Fruit fly (Drosophila melanogaster): ENCODE results near the gene CG3323.

The CG3323 gene

dm6 chrX:5323636-5324035, 18.1 kb upstream of the CG3323 start, which contains the start of gene Mcm3 (continued):
- TF ChIP-seq stc (GFP tag; IDR thresholded peaks at IDR 0.05) (no peak), CG1602 (GFP tag; optimal IDR thresholded peaks at IDR 0.05) (no peak), seq (GFP tag; IDR thresholded peaks at IDR 0.05) (no peak), sens (GFP tag) (no peak), trem (tag; optimal IDR thresholded peaks at IDR 0.05) (no peak), gce (GFP tag; IDR thresholded peaks at IDR 0.05) (no peak), ftz-f1 (GFP tag; optimal IDR thresholded peaks at IDR 0.05) (no peak), Side (GFP tag; optimal IDR thresholded peaks at IDR 0.05) (no peak), CG10321 (GFP tag; IDR thresholded peaks at IDR 0.05) (no peak), Stat92E (GFP tag; optimal IDR thresholded peaks at IDR 0.05) (no peak), CG11560 (tag; IDR thresholded peaks at IDR 0.05) (no peak), CG9817 (tag; optimal IDR thresholded peaks at IDR 0.05) (no peak), Mad (GFP tag; optimal IDR thresholded peaks at IDR 0.05) (no peak), odd (GFP tag; optimal IDR thresholded peaks at IDR 0.05) (no peak), sqz (GFP tag; optimal IDR thresholded peaks at IDR 0.05) (no peak), CG10462 (GFP tag; optimal IDR thresholded peaks at IDR 0.05) (no peak), CHES-1-like (GFP tag; optimal IDR thresholded peaks at IDR 0.05) (no peak), pho (GFP tag; optimal IDR thresholded peaks at IDR 0.05) (no peak), Dad (GFP tag; optimal IDR thresholded peaks at IDR 0.05) (no peak), en (GFP tag; optimal IDR thresholded peaks at IDR 0.05) (no peak), ham (GFP tag; IDR thresholded peaks at IDR 0.05) (no peak), CG8359 (GFP tag; optimal IDR thresholded peaks at IDR 0.05; ENCODE audit: borderline replicate concordance) (no peak), hth (optimal IDR thresholded peaks at IDR 0.05) (no peak), ap (GFP tag; IDR thresholded peaks at IDR 0.05) (no peak), CG17829 (tag; optimal IDR thresholded peaks at IDR 0.05) (no peak), CG10979 (tag; optimal IDR thresholded peaks at IDR 0.05) (no peak), CG15011 (GFP tag; optimal IDR thresholded peaks at IDR 0.05) (no peak), abd-A (tag; optimal IDR thresholded peaks at IDR 0.05) (no peak), CG3163 (GFP tag; optimal IDR thresholded peaks at IDR 0.05) (no peak), fd3F (GFP tag; optimal IDR thresholded peaks at IDR 0.05) (no peak), Six4 (GFP tag; optimal IDR thresholded peaks at IDR 0.05) (no peak), sens-2 (GFP tag; IDR thresholded peaks at IDR 0.05) (no peak), Bgb (GFP tag; IDR thresholded peaks at IDR 0.05; ENCODE audit: partially characterized antibody) (no peak), MBD-R2 (GFP tag; IDR thresholded peaks at IDR 0.05) (peak; percentile 28; the same call in 1 of the 2 replicates), CG4360 (GFP tag; IDR thresholded peaks at IDR 0.05) (no peak), Bdp1 (GFP tag; optimal IDR thresholded peaks at IDR 0.05) (no peak), CG4328 (GFP tag; optimal IDR thresholded peaks at IDR 0.05) (no peak), CG3847 (GFP tag; IDR thresholded peaks at IDR 0.05) (no peak), CG16863 (GFP tag; optimal IDR thresholded peaks at IDR 0.05) (no peak), CG4424 (GFP tag; optimal IDR thresholded peaks at IDR 0.05) (no peak), CG13287 (GFP tag; IDR thresholded peaks at IDR 0.05; ENCODE audit: partially characterized antibody) (no peak), CG17568 (GFP tag; optimal IDR thresholded peaks at IDR 0.05) (no peak), otp (GFP tag; IDR thresholded peaks at IDR 0.05) (no peak), CG10543 (GFP tag; optimal IDR thresholded peaks at IDR 0.05) (no peak), pum (GFP tag; optimal IDR thresholded peaks at IDR 0.05) (no peak), ara (GFP tag; IDR thresholded peaks at IDR 0.05) (no peak), toy (GFP tag; IDR thresholded peaks at IDR 0.05) (no peak), fru (optimal IDR thresholded peaks at IDR 0.05) (no peak), CG9215 (GFP tag; IDR thresholded peaks at IDR 0.05) (no peak), CG11247 (GFP tag; IDR thresholded peaks at IDR 0.05) (no peak), CG3407 (GFP tag; optimal IDR thresholded peaks at IDR 0.05) (no peak), Dp (GFP tag; optimal IDR thresholded peaks at IDR 0.05) (peak; percentile 72), crp (GFP tag; optimal IDR thresholded peaks at IDR 0.05) (no peak)
